Worm (Caenorhabditis elegans): ENCODE measurements around the gene gcn-1.

ce11 chrIII:2115322-2115721 lies 36.4 kb upstream of the gcn-1 start:
- TF ChIP-seq nhr-237 (tag; optimal IDR thresholded peaks at IDR 0.05) (no peak), hlh-17 (GFP tag; optimal IDR thresholded peaks at IDR 0.05; ENCODE audit: borderline replicate concordance) (no peak), ztf-11 (tag; optimal IDR thresholded peaks at IDR 0.05) (no peak), ces-1 (GFP tag; optimal IDR thresholded peaks at IDR 0.05) (no peak), mef-2 (tag; optimal IDR thresholded peaks at IDR 0.05) (no peak)
